Fruit fly (Drosophila melanogaster): ENCODE results near the gene hep.

Gene hep

DNA sequence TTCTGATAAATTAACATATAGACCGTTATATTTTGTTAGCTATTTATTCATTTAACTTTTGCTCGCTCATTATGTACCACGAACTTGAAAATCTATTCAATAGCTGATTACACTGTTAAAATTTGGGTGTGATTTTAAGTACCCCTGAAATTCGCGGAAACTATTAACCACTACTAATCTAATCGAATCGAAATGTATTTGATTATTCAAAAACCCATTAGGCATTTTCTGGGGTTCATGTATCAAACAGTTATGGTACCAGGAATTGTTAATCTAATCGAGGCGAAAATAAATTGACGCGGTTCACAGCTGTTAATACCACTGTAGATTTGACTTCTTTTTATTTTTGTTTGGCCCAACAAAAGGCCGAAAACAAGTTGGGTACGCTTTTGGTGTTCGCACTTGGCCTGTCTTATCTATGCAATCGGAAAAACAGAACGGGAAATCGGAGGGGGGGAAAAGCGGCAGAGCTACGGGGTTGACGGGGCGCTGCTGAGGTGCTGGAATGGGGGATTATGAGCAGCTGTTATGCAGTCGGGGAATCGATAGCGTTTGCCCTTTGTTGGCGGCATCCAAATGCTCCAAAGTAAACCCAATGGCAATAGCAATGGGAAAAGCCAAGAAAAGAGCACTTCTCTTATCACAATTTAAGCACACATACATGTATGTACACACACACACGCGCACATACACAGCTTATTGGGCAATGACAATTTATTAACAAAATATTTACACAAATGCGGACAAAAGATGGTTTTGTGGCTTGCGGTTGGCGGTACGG, 2.0 kb downstream of the hep start (continued):
- TF ChIP-seq pros (GFP tag; optimal IDR thresholded peaks at IDR 0.05) (peak; percentile 24), sug (tag; optimal IDR thresholded peaks at IDR 0.05) (peak; percentile 54), kah (GFP tag; optimal IDR thresholded peaks at IDR 0.05) (no peak), Drgx (GFP tag; IDR thresholded peaks at IDR 0.05) (no peak), org-1 (GFP tag; optimal IDR thresholded peaks at IDR 0.05) (peak; percentile 31), exex (tag; optimal IDR thresholded peaks at IDR 0.05) (peak; percentile 97), CG11696 (GFP tag; IDR thresholded peaks at IDR 0.05) (no peak), mirr (GFP tag; optimal IDR thresholded peaks at IDR 0.05) (peak; percentile 17), slp2 (GFP tag; optimal IDR thresholded peaks at IDR 0.05) (no peak), CG2116 (GFP tag; optimal IDR thresholded peaks at IDR 0.05) (no peak), CG1024 (GFP tag; IDR thresholded peaks at IDR 0.05) (no peak), Sry-β (GFP tag; optimal IDR thresholded peaks at IDR 0.05) (no peak), az2 (GFP tag; optimal IDR thresholded peaks at IDR 0.05) (no peak), mam (GFP tag; optimal IDR thresholded peaks at IDR 0.05) (peak; percentile 3), CG2712 (tag; optimal IDR thresholded peaks at IDR 0.05) (peak; percentile 26), Vsx1 (GFP tag; optimal IDR thresholded peaks at IDR 0.05) (no peak), esg (GFP tag; conservative IDR thresholded peaks at IDR 0.05) (no peak), CG8944 (GFP tag; optimal IDR thresholded peaks at IDR 0.05) (no peak), CG34422 (GFP tag; IDR thresholded peaks at IDR 0.05) (peak; percentile 47; the same call in 1 of the 3 replicates), CG17328 (GFP tag; IDR thresholded peaks at IDR 0.05) (no peak), slbo (GFP tag; IDR thresholded peaks at IDR 0.05) (peak; percentile 24; the same call in 1 of the 2 replicates), lab (GFP tag; optimal IDR thresholded peaks at IDR 0.05) (no peak), CG8281 (tag; optimal IDR thresholded peaks at IDR 0.05) (no peak), zf30C (GFP tag; optimal IDR thresholded peaks at IDR 0.05) (peak; percentile 23), CG15514 (GFP tag; optimal IDR thresholded peaks at IDR 0.05) (no peak), dmrt99B (tag; optimal IDR thresholded peaks at IDR 0.05) (peak; percentile 59), CG30403 (GFP tag; optimal IDR thresholded peaks at IDR 0.05) (peak; percentile 29), CG4820 (GFP tag; optimal IDR thresholded peaks at IDR 0.05) (peak; percentile 14), CG15696 (tag; optimal IDR thresholded peaks at IDR 0.05) (peak; percentile 1), Ptx1 (GFP tag; IDR thresholded peaks at IDR 0.05) (no peak), fd96Cb (tag; optimal IDR thresholded peaks at IDR 0.05) (peak; percentile 31), CTCF (GFP tag; optimal IDR thresholded peaks at IDR 0.05) (no peak), schlank (tag; optimal IDR thresholded peaks at IDR 0.05) (no peak), CG14441 (GFP tag; IDR thresholded peaks at IDR 0.05) (0 out of 2 replicates have a peak, but pooled peaks have one; percentile 7), sim (GFP tag; IDR thresholded peaks at IDR 0.05) (no peak), ssp (GFP tag; IDR thresholded peaks at IDR 0.05) (no peak), CrebB (tag; optimal IDR thresholded peaks at IDR 0.05) (peak; percentile 48), bcd (GFP tag; optimal IDR thresholded peaks at IDR 0.05) (peak; percentile 27), lilli (GFP tag; optimal IDR thresholded peaks at IDR 0.05) (peak; percentile 14), lbe (GFP tag; optimal IDR thresholded peaks at IDR 0.05) (no peak), CG6689 (GFP tag; IDR thresholded peaks at IDR 0.05) (peak; percentile 37; the same call in 1 of the 2 replicates), Elba2 (GFP tag; optimal IDR thresholded peaks at IDR 0.05) (no peak), Nf-YB (GFP tag; optimal IDR thresholded peaks at IDR 0.05) (no peak), dm (GFP tag; optimal IDR thresholded peaks at IDR 0.05) (no peak), Sox102F (GFP tag; optimal IDR thresholded peaks at IDR 0.05) (peak; percentile 45), Doc2 (GFP tag; IDR thresholded peaks at IDR 0.05) (no peak), hbn (GFP tag; IDR thresholded peaks at IDR 0.05; ENCODE audit: partially characterized antibody) (no peak), HHEX (GFP tag; optimal IDR thresholded peaks at IDR 0.05) (peak; percentile 9), CG2129 (GFP tag; IDR thresholded peaks at IDR 0.05; ENCODE audit: partially characterized antibody) (no peak), onecut (GFP tag; IDR thresholded peaks at IDR 0.05) (peak; percentile 62)

Data from whole organism, embryonic.